Worm (Caenorhabditis elegans) whole organism, L1 larva: ENCODE results near the gene fbxa-152.

ENCODE experiments used
- C04F5.9 ChIP-seq: sonication (generic microtip); optimal IDR thresholded peaks from 2 replicates; lab custom pipeline; 2016; ENCODE audit warnings: missing genetic modification characterization, missing compliant biosample characterization
- C16A3.4 ChIP-seq: fragments of 150-350 bp; optimal IDR thresholded peaks from 2 replicates; lab custom pipeline; 2014; ENCODE audit warnings: missing biosample characterization, missing genetic modification characterization
- C34B4.2 ChIP-seq: sonication (generic microtip); optimal IDR thresholded peaks from 2 replicates; lab custom pipeline; 2017; ENCODE audit warnings: mild to moderate bottlenecking, missing genetic modification characterization, missing compliant biosample characterization
- blmp-1 ChIP-seq: fragments of 150-350 bp; optimal IDR thresholded peaks from 2 replicates; lab custom pipeline; 2014; ENCODE audit warnings: missing biosample characterization, missing genetic modification characterization
- ceh-82 ChIP-seq, 3 experiments: fragments of 150-350 bp in 1 of 3; sonication (generic microtip) in 2 of 3; optimal IDR thresholded peaks; 2 replicates each; lab custom pipeline; 2014 to 2017; ENCODE audit warnings: missing biosample characterization in 3 of 3, missing genetic modification characterization in 3 of 3
- ces-1 ChIP-seq: fragments of 150-350 bp; optimal IDR thresholded peaks from 2 replicates; lab custom pipeline; 2014; ENCODE audit warnings: missing biosample characterization, missing genetic modification reagents, missing genetic modification characterization
- dpl-1 ChIP-seq, 3 experiments: fragments of 150-350 bp in 2 of 3; sonication (generic microtip) in 1 of 3; optimal IDR thresholded peaks; 2 replicates each; lab custom pipeline; 2014 to 2017; ENCODE audit warnings: missing biosample characterization in 3 of 3, missing genetic modification characterization in 3 of 3, missing genetic modification reagents in 3 of 3
- efl-1 ChIP-seq, 4 experiments: fragments of 150-350 bp; optimal IDR thresholded peaks in 3 of 4; peaks in 1 of 4; 1 replicate in 1 of 4; 2 replicates in 3 of 4; lab custom pipeline; 2014; ENCODE audit warnings: missing biosample characterization in 2 of 4, missing genetic modification characterization in 2 of 4, missing genetic modification reagents in 2 of 4
- egl-13 ChIP-seq: sonication (generic microtip); optimal IDR thresholded peaks from 2 replicates; lab custom pipeline; 2016; ENCODE audit warnings: missing genotype, missing genetic modification reagents, missing genetic modification characterization, missing compliant biosample characterization
- egl-27 ChIP-seq, 2 experiments: fragments of 150-350 bp in 1 of 2; sonication (generic microtip); optimal IDR thresholded peaks; 3 replicates each; lab custom pipeline; 2017 to 2018; ENCODE audit warnings: missing biosample characterization in 2 of 2, missing genetic modification characterization in 2 of 2, missing genetic modification reagents in 2 of 2
- elt-2 ChIP-seq: sonication (generic microtip); optimal IDR thresholded peaks from 2 replicates; lab custom pipeline; 2016; ENCODE audit warnings: missing genetic modification characterization, mild to moderate bottlenecking, inconsistent platforms, missing compliant biosample characterization, missing genetic modification reagents
- fkh-4 ChIP-seq: sonication (generic microtip); optimal IDR thresholded peaks from 2 replicates; lab custom pipeline; 2016; ENCODE audit warnings: missing compliant biosample characterization, missing genetic modification characterization, borderline replicate concordance
- fkh-8 ChIP-seq: sonication (generic microtip); optimal IDR thresholded peaks from 2 replicates; lab custom pipeline; 2016; ENCODE audit warnings: mild to moderate bottlenecking, missing genetic modification characterization, missing compliant biosample characterization
- grh-1 ChIP-seq: fragments of 200-800 bp; sonication (Bioruptor generic); IDR thresholded peaks from 2 replicates; pipeline ENCODE4 v1.3.6; 2022; ENCODE audit warnings: missing genetic modification reagents, missing genetic modification characterization, missing compliant biosample characterization
- jun-1 ChIP-seq: fragments of 150-350 bp; optimal IDR thresholded peaks from 2 replicates; lab custom pipeline; 2014; ENCODE audit warnings: missing biosample characterization, missing genetic modification reagents, missing genetic modification characterization
- lin-14 ChIP-seq: fragments of 200-800 bp; sonication (Bioruptor generic); optimal IDR thresholded peaks from 2 replicates; lab custom pipeline; 2018; ENCODE audit warnings: mild to moderate bottlenecking, missing genetic modification characterization, moderate library complexity, missing compliant biosample characterization
- lin-15B ChIP-seq: fragments of 150-350 bp; sonication (generic microtip); optimal IDR thresholded peaks from 3 replicates; lab custom pipeline; 2014; ENCODE audit warnings: missing biosample characterization, missing genetic modification characterization
- lin-35 ChIP-seq, 2 experiments: fragments of 150-350 bp; optimal IDR thresholded peaks; 2 replicates each; lab custom pipeline; 2014; ENCODE audit warnings: missing biosample characterization in 2 of 2, missing genetic modification characterization in 2 of 2, missing genetic modification reagents in 2 of 2
- lsy-2 ChIP-seq, 2 experiments: fragments of 150-350 bp; optimal IDR thresholded peaks; 2 replicates each; lab custom pipeline; 2014; ENCODE audit warnings: missing biosample characterization in 2 of 2, missing genetic modification characterization in 2 of 2
- mab-9 ChIP-seq: fragments of 200-800 bp; sonication (Bioruptor generic); IDR thresholded peaks from 2 replicates; pipeline ENCODE4 v1.3.6; 2022; ENCODE audit warnings: missing genetic modification reagents, missing genetic modification characterization, missing compliant biosample characterization
- mdl-1 ChIP-seq, 2 experiments: fragments of 150-350 bp; optimal IDR thresholded peaks; 2 replicates each; lab custom pipeline; 2014 to 2017; ENCODE audit warnings: missing biosample characterization in 2 of 2, missing genetic modification characterization in 2 of 2, inconsistent platforms in 1 of 2
- mep-1 ChIP-seq: fragments of 150-350 bp; optimal IDR thresholded peaks from 2 replicates; lab custom pipeline; 2014; ENCODE audit warnings: missing biosample characterization, missing genetic modification characterization
- nhr-11 ChIP-seq: fragments of 150-350 bp; optimal IDR thresholded peaks from 2 replicates; lab custom pipeline; 2014; ENCODE audit warnings: missing biosample characterization, missing genetic modification characterization
- nhr-19 ChIP-seq: fragments of 200-800 bp; sonication (Bioruptor generic); conservative IDR thresholded peaks from 2 replicates; pipeline ENCODE4 v1.3.6; 2022; ENCODE audit warnings: missing genetic modification characterization, missing compliant biosample characterization
- nhr-20 ChIP-seq: sonication (generic microtip); optimal IDR thresholded peaks from 2 replicates; lab custom pipeline; 2016; ENCODE audit warnings: mild to moderate bottlenecking, missing genetic modification characterization, missing compliant biosample characterization
- nhr-47 ChIP-seq: sonication (generic microtip); optimal IDR thresholded peaks from 2 replicates; lab custom pipeline; 2016; ENCODE audit warnings: mild to moderate bottlenecking, missing genetic modification characterization, moderate library complexity, missing compliant biosample characterization
- nhr-71 ChIP-seq: sonication (generic microtip); optimal IDR thresholded peaks from 2 replicates; lab custom pipeline; 2016; ENCODE audit warnings: mild to moderate bottlenecking, missing genetic modification characterization, moderate library complexity, missing compliant biosample characterization
- nhr-85 ChIP-seq: sonication (generic microtip); peaks from one replicate; lab custom pipeline; 2016; ENCODE audit warnings: missing genetic modification characterization, inconsistent platforms, missing compliant biosample characterization
- nhr-90 ChIP-seq: sonication (generic microtip); optimal IDR thresholded peaks from 2 replicates; lab custom pipeline; 2016; ENCODE audit warnings: mild to moderate bottlenecking, missing genetic modification characterization, missing compliant biosample characterization; ENCODE audit not compliant: poor library complexity
- pag-3 ChIP-seq: sonication (generic microtip); optimal IDR thresholded peaks from 2 replicates; lab custom pipeline; 2017; ENCODE audit warnings: missing genetic modification characterization, mild to moderate bottlenecking, missing compliant biosample characterization, antibody characterized with exemption, borderline replicate concordance; ENCODE audit not compliant: insufficient read depth
- rnt-1 ChIP-seq: sonication (generic microtip); optimal IDR thresholded peaks from 2 replicates; lab custom pipeline; 2016; ENCODE audit warnings: mild to moderate bottlenecking, missing genetic modification characterization, moderate library complexity, missing compliant biosample characterization
- skn-1 ChIP-seq: fragments of 150-350 bp; optimal IDR thresholded peaks from 2 replicates; lab custom pipeline; 2014; ENCODE audit warnings: missing biosample characterization, missing genetic modification characterization
- snpc-4 ChIP-seq: fragments of 150-350 bp; optimal IDR thresholded peaks from 2 replicates; lab custom pipeline; 2014; ENCODE audit warnings: missing biosample characterization, missing genetic modification characterization
- snu-23 ChIP-seq: sonication (generic microtip); optimal IDR thresholded peaks from 2 replicates; lab custom pipeline; 2016; ENCODE audit warnings: missing genetic modification characterization, missing compliant biosample characterization
- swsn-7 ChIP-seq: sonication (generic microtip); optimal IDR thresholded peaks from 2 replicates; lab custom pipeline; 2016; ENCODE audit warnings: missing genetic modification characterization, missing compliant biosample characterization
- tlp-1 ChIP-seq: fragments of 150-350 bp; optimal IDR thresholded peaks from 2 replicates; lab custom pipeline; 2014; ENCODE audit warnings: missing biosample characterization, missing genetic modification characterization
- unc-62 ChIP-seq: fragments of 150-350 bp; optimal IDR thresholded peaks from 2 replicates; lab custom pipeline; 2014; ENCODE audit warnings: missing biosample characterization, missing genetic modification reagents, missing genetic modification characterization
- vab-15 ChIP-seq: sonication (generic microtip); optimal IDR thresholded peaks from 2 replicates; lab custom pipeline; 2017; ENCODE audit warnings: missing genotype, mild to moderate bottlenecking, missing genetic modification characterization, missing compliant biosample characterization
- zip-4 ChIP-seq: fragments of 200-800 bp; sonication (Bioruptor generic); optimal IDR thresholded peaks from 2 replicates; lab custom pipeline; 2018; ENCODE audit warnings: mild to moderate bottlenecking, missing genetic modification characterization, moderate library complexity, missing compliant biosample characterization

fbxa-152 gene

ce11 chrV:15562541-15562940, 39.6 kb downstream of the fbxa-152 start (continued):
- TF ChIP-seq jun-1 (tag; lab: Kevin White, UChicago) (no peak), nhr-20 (no peak), C34B4.2 (tag; lab: Kevin White, UChicago) (no peak), mab-9 (no peak), grh-1 (GFP tag; lab: Robert Waterston, UW) (no peak), nhr-90 (tag; lab: Kevin White, UChicago) (no peak), lin-15B (tag; lab: Kevin White, UChicago) (no peak)

- TF ChIP-seq efl-1 (optimal IDR thresholded peaks at IDR 0.05; lab: Kevin White, UChicago) (no peak), efl-1 (GFP tag; optimal IDR thresholded peaks at IDR 0.05 in 1 of 2; lab: Kevin White, UChicago) (peak in 1 of 2 experiments; percentile 51), nhr-71 (tag; lab: Kevin White, UChicago) (no peak)
- TF ChIP-seq, all 84 proteins: peak for 1
Observed at ce11 chrV:15559729-15560128, 42.4 kb downstream of the fbxa-152 start.

- TF ChIP-seq nhr-11 (tag; lab: Kevin White, UChicago), result no peak
- no peak for TF ChIP-seq efl-1 (optimal IDR thresholded peaks at IDR 0.05; lab: Kevin White, UChicago)
- TF ChIP-seq efl-1 (GFP tag; optimal IDR thresholded peaks at IDR 0.05 in 1 of 2; lab: Kevin White, UChicago), result peak in 1 of 2 experiments; percentile 33
Observed at ce11 chrV:15559047-15559446, 43.1 kb downstream of the fbxa-152 start, which contains the start of gene acr-18. TSS of gene acr-18 (minus strand) at chrV:15559147.

ce11 chrV:15553869-15554268, 48.3 kb downstream of the fbxa-152 start:
- TF ChIP-seq egl-27 (tag; optimal IDR thresholded peaks at IDR 0.05; lab: Kevin White, UChicago) (no peak), mdl-1 (tag; optimal IDR thresholded peaks at IDR 0.05; lab: Kevin White, UChicago) (peak in 1 of 2 experiments; percentile 12), C04F5.9 (no peak), ces-1 (GFP tag; lab: Kevin White, UChicago) (no peak), skn-1 (tag; lab: Kevin White, UChicago) (peak; percentile 32), rnt-1 (tag; lab: Kevin White, UChicago) (peak; percentile 12), nhr-20 (peak; percentile 30), blmp-1 (no peak), dpl-1 (GFP tag; optimal IDR thresholded peaks at IDR 0.05; lab: Kevin White, UChicago) (peak in 2 of 3 experiments; percentile 27 to 32), vab-15 (tag; lab: Kevin White, UChicago) (no peak), mep-1 (tag; lab: Kevin White, UChicago) (peak; percentile 24), pag-3 (tag; lab: Kevin White, UChicago) (no peak), lin-35 (GFP tag; optimal IDR thresholded peaks at IDR 0.05; lab: Kevin White, UChicago) (peak in 1 of 2 experiments; percentile 70), snu-23 (GFP tag; lab: Kevin White, UChicago) (peak; percentile 55), snpc-4 (tag; lab: Kevin White, UChicago) (no peak), lsy-2 (tag; optimal IDR thresholded peaks at IDR 0.05; lab: Kevin White, UChicago) (peak in 1 of 2 experiments; percentile 22), fkh-8 (tag; lab: Kevin White, UChicago) (peak; percentile 43), nhr-19 (GFP tag; lab: Robert Waterston, UW) (peak; percentile 45), elt-2 (tag; lab: Kevin White, UChicago) (no peak), unc-62 (GFP tag; lab: Kevin White, UChicago) (no peak), efl-1 (optimal IDR thresholded peaks at IDR 0.05; lab: Kevin White, UChicago) (peak in 1 of 2 experiments; percentile 30), efl-1 (GFP tag; optimal IDR thresholded peaks at IDR 0.05 in 1 of 2; lab: Kevin White, UChicago) (peak; percentile 18 to 92), nhr-71 (tag; lab: Kevin White, UChicago) (peak; percentile 24), zip-4 (GFP tag; lab: Kevin White, UChicago) (no peak), fkh-4 (no peak), lin-14 (GFP tag; lab: Kevin White, UChicago) (peak; percentile 23), egl-13 (no peak), jun-1 (tag; lab: Kevin White, UChicago) (no peak), tlp-1 (no peak), ceh-82 (tag; optimal IDR thresholded peaks at IDR 0.05; lab: Kevin White, UChicago) (peak in 1 of 3 experiments; percentile 29), swsn-7 (tag; lab: Kevin White, UChicago) (no peak), C16A3.4 (tag; lab: Kevin White, UChicago) (peak; percentile 37), nhr-85 (tag; lab: Kevin White, UChicago) (no peak), nhr-47 (tag; lab: Kevin White, UChicago) (peak; percentile 44)
